Worm (Caenorhabditis elegans) whole organism, L3 larva: ENCODE data around the gene F22E12.3.

Experiments
- R02D3.7 ChIP-seq: fragments of 150-350 bp; optimal IDR thresholded peaks from 2 replicates; lab custom pipeline; 2014; ENCODE audit warnings: missing biosample characterization, missing genetic modification characterization
- aly-2 ChIP-seq: fragments of 150-350 bp; optimal IDR thresholded peaks from 2 replicates; lab custom pipeline; 2014; ENCODE audit warnings: missing biosample characterization, missing genetic modification characterization
- ama-1 ChIP-seq: fragments of 150-350 bp; optimal IDR thresholded peaks from 2 replicates; lab custom pipeline; 2018
- ceh-28 ChIP-seq: fragments of 150-350 bp; optimal IDR thresholded peaks from 2 replicates; lab custom pipeline; 2014; ENCODE audit warnings: missing biosample characterization, missing genetic modification reagents, missing genetic modification characterization
- daf-12 ChIP-seq: fragments of 150-350 bp; optimal IDR thresholded peaks from 2 replicates; lab custom pipeline; 2014; ENCODE audit warnings: missing biosample characterization, missing genetic modification reagents, missing genetic modification characterization
- egl-5 ChIP-seq: fragments of 150-350 bp; optimal IDR thresholded peaks from 2 replicates; lab custom pipeline; 2017; ENCODE audit warnings: missing biosample characterization, missing genetic modification reagents, missing genetic modification characterization, inconsistent platforms
- elt-1 ChIP-seq: fragments of 150-350 bp; optimal IDR thresholded peaks from 2 replicates; lab custom pipeline; 2014; ENCODE audit warnings: missing biosample characterization, missing genetic modification characterization
- elt-2 ChIP-seq: sonication (generic microtip); optimal IDR thresholded peaks from 2 replicates; lab custom pipeline; 2016; ENCODE audit warnings: missing genetic modification reagents, mild to moderate bottlenecking, missing genetic modification characterization, missing compliant biosample characterization
- elt-3 ChIP-seq, 3 experiments: fragments of 150-350 bp in 1 of 3; sonication (generic microtip) in 2 of 3; optimal IDR thresholded peaks; 2 replicates in 2 of 3; 4 replicates in 1 of 3; lab custom pipeline; 2014 to 2017; ENCODE audit warnings: missing biosample characterization in 3 of 3, missing genetic modification characterization in 3 of 3
- fkh-10 ChIP-seq: sonication (generic microtip); optimal IDR thresholded peaks from 2 replicates; lab custom pipeline; 2017; ENCODE audit warnings: missing biosample characterization, missing genetic modification reagents, missing genetic modification characterization
- fos-1 ChIP-seq: fragments of 150-350 bp; optimal IDR thresholded peaks from 2 replicates; lab custom pipeline; 2014; ENCODE audit warnings: missing biosample characterization, missing genetic modification characterization
- hmg-11 ChIP-seq: sonication (generic microtip); optimal IDR thresholded peaks from 2 replicates; lab custom pipeline; 2016; ENCODE audit warnings: missing genetic modification characterization, missing compliant biosample characterization
- jun-1 ChIP-seq: fragments of 150-350 bp; optimal IDR thresholded peaks from 2 replicates; lab custom pipeline; 2014; ENCODE audit warnings: missing biosample characterization, missing genetic modification reagents, missing genetic modification characterization
- lin-39 ChIP-seq: fragments of 150-350 bp; optimal IDR thresholded peaks from 2 replicates; lab custom pipeline; 2018; ENCODE audit warnings: missing biosample characterization, missing genetic modification reagents, missing genetic modification characterization
- lsy-12 ChIP-seq: sonication (generic microtip); optimal IDR thresholded peaks from 2 replicates; lab custom pipeline; 2016; ENCODE audit warnings: mild to moderate bottlenecking, missing genetic modification characterization, missing compliant biosample characterization
- mdl-1 ChIP-seq: fragments of 150-350 bp; optimal IDR thresholded peaks from 2 replicates; lab custom pipeline; 2014; ENCODE audit warnings: missing biosample characterization, missing genetic modification characterization
- nfya-1 ChIP-seq: sonication (generic microtip); optimal IDR thresholded peaks from 2 replicates; lab custom pipeline; 2017; ENCODE audit warnings: missing genetic modification characterization, mild to moderate bottlenecking, missing compliant biosample characterization, antibody characterized with exemption, moderate library complexity; ENCODE audit not compliant: insufficient read depth
- nhr-11 ChIP-seq: fragments of 150-350 bp; optimal IDR thresholded peaks from 2 replicates; lab custom pipeline; 2014; ENCODE audit warnings: missing biosample characterization, missing genetic modification characterization
- nhr-12 ChIP-seq: fragments of 150-350 bp; optimal IDR thresholded peaks from 2 replicates; lab custom pipeline; 2014; ENCODE audit warnings: missing biosample characterization, missing genetic modification characterization
- nhr-23 ChIP-seq: fragments of 150-350 bp; optimal IDR thresholded peaks from 2 replicates; lab custom pipeline; 2014; ENCODE audit warnings: missing biosample characterization, missing genetic modification reagents, missing genetic modification characterization
- nhr-237 ChIP-seq: fragments of 150-350 bp; optimal IDR thresholded peaks from 2 replicates; lab custom pipeline; 2014; ENCODE audit warnings: missing biosample characterization, missing genetic modification characterization
- nhr-43 ChIP-seq: sonication (generic microtip); optimal IDR thresholded peaks from 2 replicates; lab custom pipeline; 2016; ENCODE audit warnings: mild to moderate bottlenecking, missing genetic modification characterization, missing compliant biosample characterization; ENCODE audit not compliant: poor library complexity, severe bottlenecking
- nhr-67 ChIP-seq: fragments of 150-350 bp; optimal IDR thresholded peaks from 2 replicates; lab custom pipeline; 2014; ENCODE audit warnings: missing biosample characterization, missing genetic modification characterization
- nhr-77 ChIP-seq: fragments of 150-350 bp; optimal IDR thresholded peaks from 2 replicates; lab custom pipeline; 2014; ENCODE audit warnings: missing biosample characterization, missing genetic modification characterization
- pha-4 ChIP-seq: fragments of 150-350 bp; optimal IDR thresholded peaks from 2 replicates; lab custom pipeline; 2014; ENCODE audit warnings: missing biosample characterization, missing genetic modification reagents, missing genetic modification characterization
- tbx-2 ChIP-seq: sonication (generic microtip); optimal IDR thresholded peaks from 2 replicates; lab custom pipeline; 2016; ENCODE audit warnings: mild to moderate bottlenecking, missing genetic modification characterization, missing compliant biosample characterization
- unc-39 ChIP-seq: sonication (generic microtip); optimal IDR thresholded peaks from 4 replicates; lab custom pipeline; 2017; ENCODE audit warnings: missing biosample characterization, missing genetic modification characterization
- unc-62 ChIP-seq: fragments of 150-350 bp; sonication (generic microtip); optimal IDR thresholded peaks from 4 replicates; lab custom pipeline; 2014; ENCODE audit warnings: missing biosample characterization, missing genetic modification reagents, missing genetic modification characterization
- zag-1 ChIP-seq: fragments of 150-350 bp; optimal IDR thresholded peaks from 2 replicates; lab custom pipeline; 2014; ENCODE audit warnings: missing biosample characterization, missing genetic modification characterization
- ztf-11 ChIP-seq: fragments of 150-350 bp; optimal IDR thresholded peaks from 2 replicates; lab custom pipeline; 2014; ENCODE audit warnings: missing biosample characterization, missing genetic modification characterization
- ztf-4 ChIP-seq: fragments of 150-350 bp; optimal IDR thresholded peaks from 2 replicates; lab custom pipeline; 2014; ENCODE audit warnings: missing biosample characterization, missing genetic modification characterization

Gene F22E12.3

DNA sequence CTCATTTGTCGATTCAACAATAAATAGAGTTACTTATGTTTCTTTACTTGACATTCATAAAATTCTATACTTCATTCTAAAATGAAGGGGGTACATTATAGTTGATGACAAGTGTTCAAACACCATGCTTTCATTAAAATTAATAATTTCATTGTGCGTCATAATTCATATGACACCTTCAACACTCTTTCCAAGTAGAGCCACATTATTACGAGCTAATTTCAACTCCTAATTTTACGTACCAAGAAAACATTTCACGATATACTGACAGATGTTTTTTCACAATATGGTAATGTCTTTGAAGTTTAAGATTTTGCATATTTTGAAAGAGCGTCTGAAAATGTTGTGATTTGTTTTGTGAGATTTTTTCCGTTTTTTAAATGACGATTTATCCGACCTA is 2.3 kb upstream of the F22E12.3 start:
- TF ChIP-seq ztf-11 (tag; lab: Kevin White, UChicago) (no peak), ceh-28 (tag; lab: Kevin White, UChicago) (no peak), nhr-23 (tag; lab: Kevin White, UChicago) (no peak), jun-1 (tag; lab: Kevin White, UChicago) (no peak), ztf-4 (no peak), pha-4 (tag; lab: Kevin White, UChicago) (no peak), fkh-10 (GFP tag; lab: Kevin White, UChicago) (no peak), hmg-11 (tag; lab: Kevin White, UChicago) (no peak), nhr-12 (no peak), nhr-43 (tag; lab: Kevin White, UChicago) (no peak), elt-1 (no peak), egl-5 (tag; lab: Kevin White, UChicago) (no peak), R02D3.7 (tag; lab: Kevin White, UChicago) (no peak)

DNA sequence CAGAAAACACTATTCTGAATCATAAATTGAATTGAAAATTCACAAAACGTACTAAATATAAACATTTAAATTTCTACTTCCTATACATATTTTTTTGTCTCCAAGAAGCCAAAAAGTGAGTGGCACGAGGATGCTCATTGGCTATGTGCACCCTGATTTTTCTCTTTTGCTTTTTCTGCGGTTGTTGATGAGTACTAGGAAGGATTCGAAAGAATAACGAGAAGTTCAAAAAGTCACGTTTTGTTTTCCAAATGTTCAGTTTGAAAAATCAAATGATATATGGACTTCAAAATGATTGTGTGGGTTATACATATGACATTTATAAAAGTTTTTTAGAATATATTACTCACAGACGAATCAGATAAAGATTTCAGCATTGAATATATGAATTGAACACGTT is 1.6 kb upstream of the F22E12.3 start:
- TF ChIP-seq aly-2 (tag; lab: Kevin White, UChicago) (no peak), nfya-1 (peak; percentile 39), ztf-11 (tag; lab: Kevin White, UChicago) (no peak), nhr-43 (tag; lab: Kevin White, UChicago) (peak; percentile 14), ama-1 (lab: Kevin White, UChicago) (peak; percentile 1), lin-39 (peak; percentile 26)

DNA sequence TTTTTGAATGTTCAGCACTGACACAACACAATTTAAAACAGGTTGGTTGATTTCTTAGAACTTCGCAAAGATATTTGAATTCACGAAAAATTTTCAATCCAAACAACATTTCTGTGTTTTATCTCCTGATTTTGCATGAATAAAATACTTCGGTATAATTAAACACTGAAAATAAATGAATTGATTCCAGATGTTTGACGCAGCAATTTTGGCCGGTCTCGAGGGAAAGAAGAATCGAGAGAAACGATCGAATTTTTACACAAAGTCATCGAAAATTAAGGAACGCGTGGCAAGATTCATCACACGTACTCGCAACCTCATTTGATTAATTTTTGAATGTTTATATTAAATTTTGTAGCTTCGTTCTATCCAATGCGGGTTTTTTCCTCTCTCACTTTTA is 984 bp upstream of the F22E12.3 start:
- TF ChIP-seq unc-62 (GFP tag; lab: Kevin White, UChicago) (no peak), lsy-12 (tag; lab: Kevin White, UChicago) (no peak), nhr-67 (tag; lab: Kevin White, UChicago) (no peak), nhr-237 (tag; lab: Kevin White, UChicago) (no peak), mdl-1 (no peak), aly-2 (tag; lab: Kevin White, UChicago) (no peak)

DNA sequence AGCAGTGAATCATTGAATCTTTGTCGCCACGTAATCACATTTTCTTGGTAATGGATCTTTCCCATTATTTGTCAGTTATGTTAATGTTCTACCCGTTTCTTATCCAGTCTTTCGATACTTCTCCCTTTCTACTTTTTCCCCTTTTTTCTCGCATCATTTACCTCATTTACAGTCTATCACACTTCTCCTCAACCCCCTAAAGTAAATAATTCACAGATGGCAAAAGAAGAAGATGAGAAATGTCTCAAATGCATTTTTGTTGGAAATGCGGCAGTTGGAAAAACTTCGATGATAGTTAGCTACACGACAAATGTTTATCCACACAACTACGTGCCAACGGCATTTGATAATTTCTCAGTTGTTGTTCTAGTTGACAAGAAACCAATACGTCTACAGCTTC is 1.1 kb downstream of the F22E12.3 start, which contains the start of gene chw-1:
TSS of gene chw-1 (plus strand) at position 217 of the 400 bp plus-strand sequence.
- TF ChIP-seq elt-2 (tag; lab: Kevin White, UChicago), result no peak
- TF ChIP-seq lsy-12 (tag; lab: Kevin White, UChicago), result no peak
- no peak for TF ChIP-seq mdl-1
- TF ChIP-seq unc-39 (tag; lab: Kevin White, UChicago), result no peak
- TF ChIP-seq pha-4 (tag; lab: Kevin White, UChicago), result no peak
- TF ChIP-seq nhr-67 (tag; lab: Kevin White, UChicago), result no peak
- no peak for TF ChIP-seq fos-1 (tag; lab: Kevin White, UChicago)
- TF ChIP-seq zag-1, result no peak
- no peak for TF ChIP-seq aly-2 (tag; lab: Kevin White, UChicago)

DNA sequence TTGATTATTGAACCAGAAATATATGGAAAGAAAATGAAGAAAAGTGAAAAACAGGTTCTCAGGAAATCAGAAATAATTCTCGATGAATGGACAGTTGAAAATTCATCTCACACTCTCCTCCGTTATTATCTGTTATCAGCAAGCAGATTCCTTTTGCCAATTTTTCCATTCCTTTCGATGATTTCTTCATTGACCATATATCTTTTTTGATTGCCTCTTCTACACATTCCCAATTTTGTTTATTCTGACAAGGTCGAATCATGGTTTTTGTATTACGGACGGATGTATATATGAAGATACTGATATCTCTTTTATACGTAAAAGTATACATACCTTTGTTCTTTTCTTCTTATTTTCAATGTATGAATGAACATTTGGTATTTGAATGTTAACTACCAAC is 2.5 kb downstream of the F22E12.3 start:
- TF ChIP-seq elt-3 (tag; optimal IDR thresholded peaks at IDR 0.05; lab: Kevin White, UChicago) (peak in 1 of 3 experiments; percentile 9), nhr-43 (tag; lab: Kevin White, UChicago) (peak; percentile 34), tbx-2 (tag; lab: Kevin White, UChicago) (no peak)

DNA sequence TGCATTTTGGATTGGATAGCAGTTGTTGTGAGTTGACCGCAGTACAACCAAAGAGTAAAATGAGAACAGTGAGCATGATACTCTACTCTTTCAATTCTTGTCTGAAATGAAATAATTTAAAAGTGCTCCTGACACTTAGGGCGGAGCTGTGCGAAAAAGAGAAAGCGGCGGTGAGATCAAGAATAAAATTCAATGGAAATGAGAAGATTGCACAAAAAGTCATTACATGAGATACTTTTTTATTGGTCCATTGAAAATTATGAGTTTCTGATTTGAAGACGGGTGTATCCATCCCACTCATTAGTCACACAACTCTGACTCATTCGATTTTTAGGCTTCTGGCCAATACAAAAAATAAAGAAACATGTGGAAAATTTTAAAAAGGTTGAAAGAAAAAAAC is 5.9 kb downstream of the F22E12.3 start, which contains the start of gene F22E12.1:
TSS of gene F22E12.1 (minus strand) at position 101 of the 400 bp plus-strand sequence.
- TF ChIP-seq nhr-12, result no peak
- no peak for TF ChIP-seq daf-12 (tag; lab: Kevin White, UChicago)
- no peak for TF ChIP-seq lsy-12 (tag; lab: Kevin White, UChicago)
- no peak for TF ChIP-seq R02D3.7 (tag; lab: Kevin White, UChicago)
- TF ChIP-seq nfya-1, result no peak
- no peak for TF ChIP-seq nhr-77
- no peak for TF ChIP-seq nhr-11 (tag; lab: Kevin White, UChicago)
- TF ChIP-seq tbx-2 (tag; lab: Kevin White, UChicago), result no peak
- TF ChIP-seq fos-1 (tag; lab: Kevin White, UChicago), result no peak
- no peak for TF ChIP-seq fkh-10 (GFP tag; lab: Kevin White, UChicago)
- TF ChIP-seq, all 47 proteins: peak for 0
